Fruit fly (Drosophila melanogaster) Kc167 (cell line): ENCODE results near the gene alpha-Man-Ic.

Experiments used
- Myc ChIP-seq: fragments of >200 bp; optimal IDR thresholded peaks from 2 replicates; lab custom pipeline; 2017; ENCODE audit warnings: missing external identifiers
- Sin3A ChIP-seq: fragments of >200 bp; optimal IDR thresholded peaks from 2 replicates; lab custom pipeline; 2018; ENCODE audit warnings: missing external identifiers
- h ChIP-seq: fragments of >200 bp; optimal IDR thresholded peaks from 3 replicates; lab custom pipeline; 2018; ENCODE audit warnings: missing external identifiers
- insv ChIP-seq: fragments of >200 bp; optimal IDR thresholded peaks from 3 replicates; lab custom pipeline; 2018; ENCODE audit warnings: missing external identifiers
- psq ChIP-seq: fragments of >200 bp; optimal IDR thresholded peaks from 2 replicates; lab custom pipeline; 2017; ENCODE audit warnings: missing external identifiers
- ttk ChIP-seq: sonication (Bioruptor generic); optimal IDR thresholded peaks from 2 replicates; lab custom pipeline; 2017; ENCODE audit warnings: missing external identifiers

dm6 chr3R:29899635-29900034 lies 30.6 kb downstream of the alpha-Man-Ic start:
- TF ChIP-seq psq (lab: Kevin White, UChicago) (no peak), Myc (lab: Kevin White, UChicago) (no peak), h (no peak), Sin3A (lab: Kevin White, UChicago) (no peak), insv (no peak), ttk (no peak)
